Fruit fly (Drosophila melanogaster): Measurements from ENCODE around the gene CG31106.
A peak's percentile ranks its signal among the peaks of the same experiment; 100 is the strongest.

Gene CG31106

DNA sequence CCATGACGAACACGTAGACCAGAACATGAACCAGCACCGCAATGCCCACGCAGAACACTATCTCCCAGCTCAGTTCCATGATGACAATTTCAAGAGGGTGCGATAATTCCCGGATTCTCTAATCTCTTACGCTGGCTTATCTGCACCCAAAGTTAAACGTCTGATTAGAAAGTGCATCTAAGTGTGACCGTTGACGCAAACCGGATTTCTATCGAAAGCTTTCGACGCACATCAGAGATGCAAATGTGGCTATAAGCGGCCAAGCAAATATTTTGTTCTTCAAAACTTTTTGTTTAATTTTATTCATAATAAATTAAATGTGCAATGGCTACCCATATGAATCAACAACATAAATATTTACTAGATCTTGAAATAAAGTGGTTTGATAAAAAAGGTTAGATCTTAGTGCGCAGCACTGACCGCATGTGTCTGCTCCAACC, 46.2 kb downstream of the CG31106 start, which contains the start of the genes Kdsr and CG11858 (continued):
- peak; percentile 21 for TF ChIP-seq pnt (GFP tag; optimal IDR thresholded peaks at IDR 0.05)
- TF ChIP-seq al (GFP tag; IDR thresholded peaks at IDR 0.05), result peak; percentile 61
- TF ChIP-seq CG18619 (GFP tag; optimal IDR thresholded peaks at IDR 0.05), result peak; percentile 25
- no peak for TF ChIP-seq dimm (GFP tag; IDR thresholded peaks at IDR 0.05)
- no peak for TF ChIP-seq bigmax (GFP tag; optimal IDR thresholded peaks at IDR 0.05)
- peak; percentile 32 for TF ChIP-seq CG6683 (GFP tag; optimal IDR thresholded peaks at IDR 0.05)
- no peak for TF ChIP-seq hth (optimal IDR thresholded peaks at IDR 0.05)
- peak; percentile 16 for TF ChIP-seq Camta (GFP tag; optimal IDR thresholded peaks at IDR 0.05)
- peak; percentile 58 for TF ChIP-seq caup (GFP tag; optimal IDR thresholded peaks at IDR 0.05; ENCODE audit: severe bottlenecking)
- TF ChIP-seq CG9797 (GFP tag; optimal IDR thresholded peaks at IDR 0.05), result peak; percentile 76
- TF ChIP-seq lmd (GFP tag; IDR thresholded peaks at IDR 0.05), result peak; percentile 64
- TF ChIP-seq ash1 (GFP tag; optimal IDR thresholded peaks at IDR 0.05), result no peak
- TF ChIP-seq cg (GFP tag; optimal IDR thresholded peaks at IDR 0.05), result no peak
- no peak for TF ChIP-seq CG7928 (GFP tag; optimal IDR thresholded peaks at IDR 0.05)
- peak; percentile 26 for TF ChIP-seq tx (GFP tag; optimal IDR thresholded peaks at IDR 0.05)
- TF ChIP-seq Sox102F (GFP tag; optimal IDR thresholded peaks at IDR 0.05), result peak; percentile 72
- TF ChIP-seq Elba2 (GFP tag; optimal IDR thresholded peaks at IDR 0.05), result no peak
- peak; percentile 73 for TF ChIP-seq grau (tag; optimal IDR thresholded peaks at IDR 0.05)
- TF ChIP-seq CG11093 (GFP tag; IDR thresholded peaks at IDR 0.05), result peak; percentile 53; the same call in 1 of the 3 replicates
- TF ChIP-seq Sry-β (GFP tag; optimal IDR thresholded peaks at IDR 0.05), result peak; percentile 99
- TF ChIP-seq hbn (GFP tag; IDR thresholded peaks at IDR 0.05; ENCODE audit: partially characterized antibody), result peak; percentile 35; the same call in 1 of the 2 replicates
- no peak for TF ChIP-seq lab (GFP tag; optimal IDR thresholded peaks at IDR 0.05)
- no peak for TF ChIP-seq h (optimal IDR thresholded peaks at IDR 0.05)
- TF ChIP-seq CG11398 (GFP tag; optimal IDR thresholded peaks at IDR 0.05), result no peak
- no peak for TF ChIP-seq CkIIα-i1 (GFP tag; IDR thresholded peaks at IDR 0.05)
- peak; percentile 59 for TF ChIP-seq shn (GFP tag; optimal IDR thresholded peaks at IDR 0.05)
- peak; percentile 52; the same call in 1 of the 2 replicates for TF ChIP-seq cas (GFP tag; IDR thresholded peaks at IDR 0.05)
- peak; percentile 25 for TF ChIP-seq ftz-f1 (GFP tag; optimal IDR thresholded peaks at IDR 0.05)
- peak; percentile 82 for TF ChIP-seq CG30403 (GFP tag; optimal IDR thresholded peaks at IDR 0.05)
- no peak for TF ChIP-seq CG7745 (tag; optimal IDR thresholded peaks at IDR 0.05)
- TF ChIP-seq CG10366 (GFP tag; IDR thresholded peaks at IDR 0.05), result peak; percentile 52
- TF ChIP-seq CG12744 (GFP tag; optimal IDR thresholded peaks at IDR 0.05), result peak; percentile 40
- TF ChIP-seq esg (GFP tag; conservative IDR thresholded peaks at IDR 0.05), result peak; percentile 36; the same call in 1 of the 2 replicates
- TF ChIP-seq chinmo (GFP tag; IDR thresholded peaks at IDR 0.05; ENCODE audit: partially characterized antibody), result peak; percentile 95
- TF ChIP-seq sqz (GFP tag; optimal IDR thresholded peaks at IDR 0.05), result no peak
- peak; percentile 11; the same call in 1 of the 2 replicates for TF ChIP-seq Ravus (GFP tag; IDR thresholded peaks at IDR 0.05)
- TF ChIP-seq bab2 (GFP tag; optimal IDR thresholded peaks at IDR 0.05), result peak; percentile 40
- TF ChIP-seq CG1832 (GFP tag; optimal IDR thresholded peaks at IDR 0.05), result no peak
- TF ChIP-seq Dll (GFP tag; IDR thresholded peaks at IDR 0.05; ENCODE audit: partially characterized antibody), result peak; percentile 45; the same call in 1 of the 4 replicates
- peak; percentile 64; the same call in 1 of the 2 replicates for TF ChIP-seq CG13287 (GFP tag; IDR thresholded peaks at IDR 0.05; ENCODE audit: partially characterized antibody)
- no peak for TF ChIP-seq inv (GFP tag; IDR thresholded peaks at IDR 0.05; ENCODE audit: partially characterized antibody)
- TF ChIP-seq CG17612 (GFP tag; IDR thresholded peaks at IDR 0.05), result no peak
- no peak for TF ChIP-seq HmgD (GFP tag; optimal IDR thresholded peaks at IDR 0.05)
- peak; percentile 92 for TF ChIP-seq CG17186 (GFP tag; optimal IDR thresholded peaks at IDR 0.05)
- peak; percentile 68 for TF ChIP-seq CG12769 (tag; optimal IDR thresholded peaks at IDR 0.05)
- TF ChIP-seq Oli (tag; optimal IDR thresholded peaks at IDR 0.05), result peak; percentile 46
- TF ChIP-seq gro (GFP tag; optimal IDR thresholded peaks at IDR 0.05), result peak; percentile 58
- TF ChIP-seq HLH4C (GFP tag; IDR thresholded peaks at IDR 0.05; ENCODE audit: partially characterized antibody), result no peak
- TF ChIP-seq Chrac-16 (GFP tag; optimal IDR thresholded peaks at IDR 0.05), result peak; percentile 58
- TF ChIP-seq pita (GFP tag; optimal IDR thresholded peaks at IDR 0.05), result no peak
- no peak for TF ChIP-seq CG1024 (GFP tag; IDR thresholded peaks at IDR 0.05)

Data from whole organism, embryonic.